Worm (Caenorhabditis elegans) whole organism, L4 larva: ENCODE data around the gene Y73B6BL.27.

Source experiments
- dpl-1 ChIP-seq: fragments of 150-350 bp; optimal IDR thresholded peaks from 2 replicates; lab custom pipeline; 2014; ENCODE audit warnings: missing biosample characterization, missing genetic modification reagents, missing genetic modification characterization
- unc-62 ChIP-seq, 3 experiments: fragments of 150-350 bp in 1 of 3; sonication (generic microtip); optimal IDR thresholded peaks in 2 of 3; peaks in 1 of 3; 1 replicate in 1 of 3; 2 replicates in 2 of 3; lab custom pipeline; 2014 to 2017; ENCODE audit warnings: missing biosample characterization in 3 of 3, missing genetic modification characterization in 3 of 3, missing genetic modification reagents in 3 of 3, missing genotype in 1 of 3

DNA sequence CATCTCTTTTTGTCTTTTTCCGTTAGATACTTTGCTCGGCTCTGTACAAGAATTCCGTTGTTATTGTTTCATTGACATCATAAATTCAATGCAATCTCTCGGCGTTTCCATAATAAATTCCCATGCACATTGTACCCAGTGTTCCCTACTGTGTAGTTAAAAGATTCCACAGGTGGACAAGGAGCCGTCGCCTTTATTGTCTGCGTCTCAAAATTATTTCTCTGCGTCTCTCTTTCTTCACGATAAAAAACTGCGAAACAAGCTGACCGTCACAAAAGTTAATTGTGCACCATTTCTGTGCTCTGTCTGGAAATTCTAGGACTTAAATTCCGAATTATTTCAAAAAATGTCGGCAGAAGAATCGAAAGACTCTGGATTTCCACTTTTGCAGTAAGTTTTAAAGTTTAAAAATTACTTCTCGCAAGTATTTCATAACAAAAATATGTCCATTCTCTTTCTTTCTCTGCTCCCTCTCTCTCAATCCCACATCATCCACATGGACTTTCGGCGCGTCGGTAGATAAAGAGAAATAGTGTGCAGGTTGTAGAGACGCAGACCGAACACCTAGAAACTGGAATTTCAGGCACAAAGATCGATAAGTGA lies 30.9 kb downstream of the Y73B6BL.27 start:
- TF ChIP-seq unc-62 (GFP tag; optimal IDR thresholded peaks at IDR 0.05 in 1 of 2; lab: Kevin White, UChicago) (peak in 1 of 2 experiments; percentile 40), unc-62 (tag; optimal IDR thresholded peaks at IDR 0.05; lab: Kevin White, UChicago) (no peak), dpl-1 (GFP tag; lab: Kevin White, UChicago) (peak; percentile 14)
